Worm (Caenorhabditis elegans) whole organism, L4/young adult: ENCODE measurements around the gene bir-1.

Experiments used
- W03F9.2 ChIP-seq: fragments of 150-350 bp; optimal IDR thresholded peaks from 2 replicates; lab custom pipeline; 2014; ENCODE audit warnings: missing biosample characterization, missing genetic modification characterization
- dao-5 ChIP-seq: sonication (generic microtip); optimal IDR thresholded peaks from 2 replicates; lab custom pipeline; 2016; ENCODE audit warnings: missing genotype, missing genetic modification characterization, moderate library complexity, missing compliant biosample characterization
- him-1 ChIP-seq: sonication (generic microtip); optimal IDR thresholded peaks from 2 replicates; lab custom pipeline; 2016; ENCODE audit warnings: missing genotype, missing genetic modification reagents, missing genetic modification characterization, missing compliant biosample characterization

The bir-1 gene

ce11 chrV:11691553-11691952 is 47.3 kb downstream of the bir-1 start, which contains the start of gene W05E10.1:
Gene W05E10.1 (minus strand): TSS chrV:11691691.
- TF ChIP-seq W03F9.2 (tag; lab: Kevin White, UChicago), result no peak
- no peak for TF ChIP-seq dao-5 (tag; lab: Kevin White, UChicago)
- no peak for TF ChIP-seq him-1 (tag; lab: Kevin White, UChicago)
